Fruit fly (Drosophila melanogaster): Measurements from ENCODE around the gene CG31139.

The CG31139 gene

dm6 chr3R:22727857-22728256 is 21.0 kb downstream of the CG31139 start:
- TF ChIP-seq CG17801 (GFP tag; optimal IDR thresholded peaks at IDR 0.05; ENCODE audit: partially characterized antibody), result no peak

dm6 chr3R:22727456-22727833 is 21.4 kb downstream of the CG31139 start:
- no peak for TF ChIP-seq CG17801 (GFP tag; optimal IDR thresholded peaks at IDR 0.05; ENCODE audit: partially characterized antibody)

dm6 chr3R:22726771-22727455 is 21.9 kb downstream of the CG31139 start, which contains the start of gene CG45049:
TSS of gene CG45049 (plus strand) at chr3R:22726967.
- no peak for TF ChIP-seq CG17801 (GFP tag; optimal IDR thresholded peaks at IDR 0.05; ENCODE audit: partially characterized antibody)

- no peak for TF ChIP-seq CG17801 (GFP tag; optimal IDR thresholded peaks at IDR 0.05; ENCODE audit: partially characterized antibody)
These were observed 22.7 kb downstream of the CG31139 start, which contains the start of gene RNF220 for dm6 chr3R:22726031-22726770. TSS of gene RNF220 (minus strand) at chr3R:22726414.

- peak; percentile 66 for TF ChIP-seq CG17801 (GFP tag; optimal IDR thresholded peaks at IDR 0.05; ENCODE audit: partially characterized antibody)
These were observed 24.5 kb downstream of the CG31139 start, which contains the start of gene Irp-1A for dm6 chr3R:22724149-22724973. TSS of gene Irp-1A (minus strand) at chr3R:22724587.

dm6 chr3R:22720808-22721306 is 28.0 kb downstream of the CG31139 start, which contains the start of gene wge:
TSS of gene wge (minus strand) at chr3R:22721150.
- TF ChIP-seq CG17801 (GFP tag; optimal IDR thresholded peaks at IDR 0.05; ENCODE audit: partially characterized antibody), result peak; percentile 57

dm6 chr3R:22719607-22719949 is 29.3 kb downstream of the CG31139 start:
- TF ChIP-seq CG17801 (GFP tag; optimal IDR thresholded peaks at IDR 0.05; ENCODE audit: partially characterized antibody), result no peak

- no peak for TF ChIP-seq CG17801 (GFP tag; optimal IDR thresholded peaks at IDR 0.05; ENCODE audit: partially characterized antibody)
These were observed 29.8 kb downstream of the CG31139 start for dm6 chr3R:22718937-22719606.

- TF ChIP-seq CG17801 (GFP tag; optimal IDR thresholded peaks at IDR 0.05; ENCODE audit: partially characterized antibody), result no peak
These were observed 30.5 kb downstream of the CG31139 start for dm6 chr3R:22718401-22718800.

dm6 chr3R:22717863-22718262 is 31.0 kb downstream of the CG31139 start:
- no peak for TF ChIP-seq CG17801 (GFP tag; optimal IDR thresholded peaks at IDR 0.05; ENCODE audit: partially characterized antibody)

dm6 chr3R:22710662-22711061 is 38.2 kb downstream of the CG31139 start, which contains the start of gene CG4907:
TSS of gene CG4907 (minus strand) at chr3R:22710762.
- TF ChIP-seq CG17801 (GFP tag; optimal IDR thresholded peaks at IDR 0.05; ENCODE audit: partially characterized antibody), result no peak

- no peak for TF ChIP-seq CG17801 (GFP tag; optimal IDR thresholded peaks at IDR 0.05; ENCODE audit: partially characterized antibody)
These were observed 41.7 kb downstream of the CG31139 start, which contains the start of gene CG13842 for dm6 chr3R:22707178-22707577. TSS of gene CG13842 (minus strand) at chr3R:22707278.

dm6 chr3R:22701793-22702192 is 47.1 kb downstream of the CG31139 start, which contains the start of the genes CG6972 and CCAP:
TSS of gene CG6972 (plus strand) at chr3R:22702007.
TSS of gene CCAP (minus strand) at chr3R:22702084.
- TF ChIP-seq CG17801 (GFP tag; optimal IDR thresholded peaks at IDR 0.05; ENCODE audit: partially characterized antibody), result no peak

dm6 chr3R:22698208-22698607 is 50.6 kb downstream of the CG31139 start, which contains the start of gene Cyp6d4:
TSS of gene Cyp6d4 (plus strand) at chr3R:22698319.
- no peak for TF ChIP-seq CG17801 (GFP tag; optimal IDR thresholded peaks at IDR 0.05; ENCODE audit: partially characterized antibody)

Data from ovary, adult (tissue).